Worm (Caenorhabditis elegans): ENCODE measurements around the gene cest-24.

- no peak for TF ChIP-seq blmp-1 (tag; optimal IDR thresholded peaks at IDR 0.05)
- TF ChIP-seq snpc-4 (tag; optimal IDR thresholded peaks at IDR 0.05), result no peak
- no peak for TF ChIP-seq pha-4 (tag; optimal IDR thresholded peaks at IDR 0.05)
- no peak for TF ChIP-seq zip-8 (tag; optimal IDR thresholded peaks at IDR 0.05)
- no peak for TF ChIP-seq unc-62 (GFP tag; optimal IDR thresholded peaks at IDR 0.05)
- TF ChIP-seq mls-2 (tag; optimal IDR thresholded peaks at IDR 0.05), result no peak
- TF ChIP-seq lin-13 (tag; optimal IDR thresholded peaks at IDR 0.05), result no peak
- no peak for TF ChIP-seq nhr-12 (tag; optimal IDR thresholded peaks at IDR 0.05)
- TF ChIP-seq ceh-83 (GFP tag; optimal IDR thresholded peaks at IDR 0.05), result no peak
- no peak for TF ChIP-seq ztf-11 (tag; optimal IDR thresholded peaks at IDR 0.05)
- no peak for TF ChIP-seq mep-1 (tag; optimal IDR thresholded peaks at IDR 0.05)
- no peak for TF ChIP-seq elt-3 (tag; optimal IDR thresholded peaks at IDR 0.05)
- no peak for TF ChIP-seq mab-5 (tag; optimal IDR thresholded peaks at IDR 0.05)
Measured at ce11 chrV:6281175-6281574, 35.6 kb upstream of the cest-24 start, which contains the start of the genes K12B6.4 and spe-49.

Data from whole organism, mixed stage, embryonic.